Fruit fly (Drosophila melanogaster) whole organism, embryonic: Measurements from ENCODE around the gene CG33158.
A peak's percentile ranks its signal among the peaks of the same experiment; 100 is the strongest.

Source experiments
- Abd-B ChIP-seq: fragments of 200-800 bp; sonication (Bioruptor generic); optimal IDR thresholded peaks from 2 replicates; lab custom pipeline; 2018; ENCODE audit warnings: missing biosample characterization, mild to moderate bottlenecking, missing genetic modification characterization, moderate library complexity
- BEAF-32 ChIP-seq: fragments of 200-800 bp; sonication (Bioruptor generic); optimal IDR thresholded peaks from 3 replicates; lab custom pipeline; 2017; ENCODE audit warnings: missing biosample characterization, missing genetic modification characterization, mild to moderate bottlenecking, moderate library complexity, missing genetic modification reagents
- CG10565 ChIP-seq: fragments of 200-800 bp; sonication (Bioruptor generic); optimal IDR thresholded peaks from 3 replicates; lab custom pipeline; 2016; ENCODE audit warnings: missing biosample characterization, mild to moderate bottlenecking, missing genetic modification characterization
- CG17359 ChIP-seq: fragments of 200-800 bp; sonication (Bioruptor generic); optimal IDR thresholded peaks from 3 replicates; lab custom pipeline; 2018; ENCODE audit warnings: missing biosample characterization, mild to moderate bottlenecking, missing genetic modification characterization, moderate library complexity
- CG2889 ChIP-seq: fragments of 200-800 bp; sonication (Bioruptor generic); IDR thresholded peaks from 3 replicates; pipeline ENCODE4 v1.3.6; 2022; ENCODE audit warnings: missing biosample characterization, missing genetic modification characterization
- CG32767 ChIP-seq: fragments of 200-800 bp; sonication (Bioruptor generic); IDR thresholded peaks from 2 replicates; pipeline ENCODE4 v1.3.6; 2022; ENCODE audit warnings: missing biosample characterization, missing genetic modification characterization
- CG34224 ChIP-seq: fragments of 200-800 bp; sonication (Bioruptor generic); IDR thresholded peaks from 3 replicates; pipeline ENCODE4 v1.3.6; 2022; ENCODE audit warnings: missing biosample characterization, missing genetic modification characterization; ENCODE audit not compliant: partially characterized antibody
- CG34422 ChIP-seq: fragments of 200-800 bp; sonication (Bioruptor generic); IDR thresholded peaks from 3 replicates; pipeline ENCODE4 v1.3.6; 2022; ENCODE audit warnings: missing biosample characterization, missing genetic modification characterization
- CG3838 ChIP-seq: fragments of 200-800 bp; sonication (Bioruptor generic); optimal IDR thresholded peaks from 3 replicates; lab custom pipeline; 2016; ENCODE audit warnings: missing biosample characterization, missing genetic modification characterization
- CG4282 ChIP-seq: fragments of 200-800 bp; sonication (Bioruptor generic); optimal IDR thresholded peaks from 2 replicates; lab custom pipeline; 2016; ENCODE audit warnings: missing biosample characterization, missing genetic modification characterization
- CG4328 ChIP-seq: fragments of 200-800 bp; sonication (Bioruptor generic); optimal IDR thresholded peaks from 3 replicates; lab custom pipeline; 2017; ENCODE audit warnings: missing biosample characterization, missing genetic modification reagents, missing genetic modification characterization
- CG6272 ChIP-seq: fragments of 200-800 bp; sonication (Bioruptor generic); IDR thresholded peaks from 2 replicates; pipeline ENCODE4 v1.3.6; 2022; ENCODE audit warnings: missing biosample characterization, missing genetic modification characterization
- CG7357 ChIP-seq: fragments of 200-800 bp; sonication (Bioruptor generic); IDR thresholded peaks from 3 replicates; pipeline ENCODE4 v1.3.6; 2022; ENCODE audit warnings: missing biosample characterization, missing genetic modification characterization
- CG8089 ChIP-seq: fragments of 200-800 bp; sonication (Bioruptor generic); optimal IDR thresholded peaks from 3 replicates; lab custom pipeline; 2016; ENCODE audit warnings: missing biosample characterization, missing genetic modification characterization
- CG8359 ChIP-seq: fragments of 200-800 bp; sonication (Bioruptor generic); optimal IDR thresholded peaks from 2 replicates; lab custom pipeline; 2017; ENCODE audit warnings: missing biosample characterization, mild to moderate bottlenecking, missing genetic modification characterization, borderline replicate concordance
- CG8765 ChIP-seq: fragments of 200-800 bp; sonication (Bioruptor generic); IDR thresholded peaks from 2 replicates; pipeline ENCODE4 v1.3.6; 2022; ENCODE audit warnings: missing biosample characterization, missing genetic modification characterization
- CG9932 ChIP-seq: fragments of 200-800 bp; sonication (Bioruptor generic); IDR thresholded peaks from 2 replicates; pipeline ENCODE4 v1.3.6; 2022; ENCODE audit warnings: missing biosample characterization, missing genetic modification characterization
- Camta ChIP-seq: fragments of 200-800 bp; sonication (Bioruptor generic); optimal IDR thresholded peaks from 2 replicates; lab custom pipeline; 2016; ENCODE audit warnings: missing biosample characterization, missing genetic modification characterization
- Dfd ChIP-seq, 2 experiments: fragments of >200 bp; optimal IDR thresholded peaks; 2 replicates each; lab custom pipeline; 2017; ENCODE audit warnings: missing biosample characterization in 2 of 2, missing genetic modification characterization in 2 of 2
- Eip74EF ChIP-seq, 2 experiments: fragments of 200-800 bp in 1 of 2; fragments of >200 bp in 1 of 2; sonication (Bioruptor generic) in 1 of 2; optimal IDR thresholded peaks; 2 replicates each; lab custom pipeline; 2017 to 2019; ENCODE audit warnings: missing biosample characterization in 2 of 2, missing genetic modification characterization in 2 of 2, mild to moderate bottlenecking in 1 of 2, moderate library complexity in 1 of 2
- HLH4C ChIP-seq: fragments of 200-800 bp; sonication (Bioruptor generic); IDR thresholded peaks from 3 replicates; pipeline ENCODE4 v1.3.6; 2022; ENCODE audit warnings: missing biosample characterization, missing genetic modification characterization; ENCODE audit not compliant: partially characterized antibody
- Optix ChIP-seq: fragments of 200-800 bp; sonication (Bioruptor generic); IDR thresholded peaks from 3 replicates; pipeline ENCODE4 v1.3.6; 2022; ENCODE audit warnings: missing biosample characterization, missing genetic modification characterization
- Scr ChIP-seq: fragments of 200-800 bp; sonication (Bioruptor generic); IDR thresholded peaks from 2 replicates; pipeline ENCODE4 v1.3.6; 2022; ENCODE audit warnings: missing biosample characterization, missing genetic modification characterization; ENCODE audit not compliant: partially characterized antibody
- Sox100B ChIP-seq: fragments of 200-800 bp; sonication (Bioruptor generic); optimal IDR thresholded peaks from 3 replicates; lab custom pipeline; 2018; ENCODE audit warnings: missing biosample characterization, mild to moderate bottlenecking, missing genetic modification characterization
- Sry-δ ChIP-seq: fragments of 200-800 bp; sonication (Bioruptor generic); optimal IDR thresholded peaks from 2 replicates; lab custom pipeline; 2016; ENCODE audit warnings: missing biosample characterization, missing genetic modification characterization
- amos ChIP-seq: fragments of 200-800 bp; sonication (Bioruptor generic); IDR thresholded peaks from 2 replicates; pipeline ENCODE4 v1.3.6; 2022; ENCODE audit warnings: missing biosample characterization, missing genetic modification characterization; ENCODE audit not compliant: partially characterized antibody
- aop ChIP-seq: fragments of 200-800 bp; sonication (Bioruptor generic); IDR thresholded peaks from 2 replicates; pipeline ENCODE4 v1.3.6; 2022; ENCODE audit warnings: missing biosample characterization, missing genetic modification characterization
- az2 ChIP-seq: fragments of 200-800 bp; sonication (Bioruptor generic); optimal IDR thresholded peaks from 3 replicates; lab custom pipeline; 2016; ENCODE audit warnings: missing biosample characterization, missing genetic modification characterization
- bbx ChIP-seq: fragments of 200-800 bp; sonication (Bioruptor generic); IDR thresholded peaks from 2 replicates; pipeline ENCODE4 v1.3.6; 2022; ENCODE audit warnings: missing biosample characterization, missing genetic modification characterization; ENCODE audit not compliant: partially characterized antibody
- bcd ChIP-seq: fragments of 200-800 bp; sonication (Bioruptor generic); optimal IDR thresholded peaks from 2 replicates; lab custom pipeline; 2017; ENCODE audit warnings: missing biosample characterization, mild to moderate bottlenecking, missing genetic modification characterization
- bsh ChIP-seq, 2 experiments: fragments of 200-800 bp; sonication (Bioruptor generic); optimal IDR thresholded peaks; 2 replicates each; lab custom pipeline; 2017 to 2018; ENCODE audit warnings: mild to moderate bottlenecking in 2 of 2, missing biosample characterization in 2 of 2, missing genetic modification characterization in 2 of 2, moderate library complexity in 1 of 2
- croc ChIP-seq: fragments of 200-800 bp; sonication (Bioruptor generic); conservative IDR thresholded peaks from 3 replicates; pipeline ENCODE4 v1.3.6; 2022; ENCODE audit warnings: missing biosample characterization, missing genetic modification characterization
- dmrt11E ChIP-seq: fragments of 200-800 bp; sonication (Bioruptor generic); optimal IDR thresholded peaks from 3 replicates; lab custom pipeline; 2018; ENCODE audit warnings: missing biosample characterization, mild to moderate bottlenecking, missing genetic modification characterization, moderate library complexity
- emc ChIP-seq: fragments of 200-800 bp; sonication (Bioruptor generic); optimal IDR thresholded peaks from 2 replicates; lab custom pipeline; 2016; ENCODE audit warnings: missing biosample characterization, missing genetic modification characterization
- fd64A ChIP-seq: fragments of 200-800 bp; sonication (Bioruptor generic); optimal IDR thresholded peaks from 3 replicates; lab custom pipeline; 2018; ENCODE audit warnings: missing biosample characterization, mild to moderate bottlenecking, missing genetic modification characterization
- ken ChIP-seq: fragments of 200-800 bp; sonication (Bioruptor generic); IDR thresholded peaks from 3 replicates; pipeline ENCODE4 v1.3.6; 2022; ENCODE audit warnings: missing biosample characterization, missing genetic modification characterization
- lbe ChIP-seq: fragments of 200-800 bp; sonication (Bioruptor generic); optimal IDR thresholded peaks from 2 replicates; lab custom pipeline; 2016; ENCODE audit warnings: missing biosample characterization, mild to moderate bottlenecking, missing genetic modification characterization
- lmd ChIP-seq: fragments of 200-800 bp; sonication (Bioruptor generic); IDR thresholded peaks from 2 replicates; pipeline ENCODE4 v1.3.6; 2022; ENCODE audit warnings: missing biosample characterization, missing genetic modification characterization
- nau ChIP-seq: fragments of 200-800 bp; sonication (Bioruptor generic); optimal IDR thresholded peaks from 3 replicates; lab custom pipeline; 2017; ENCODE audit warnings: missing biosample characterization, mild to moderate bottlenecking, missing genetic modification characterization, missing genetic modification reagents
- oc ChIP-seq: fragments of 200-800 bp; sonication (Bioruptor generic); optimal IDR thresholded peaks from 2 replicates; lab custom pipeline; 2018; ENCODE audit warnings: missing biosample characterization, mild to moderate bottlenecking, missing genetic modification characterization, moderate library complexity
- odd ChIP-seq: fragments of 200-800 bp; sonication (Bioruptor generic); optimal IDR thresholded peaks from 2 replicates; lab custom pipeline; 2017; ENCODE audit warnings: missing biosample characterization, mild to moderate bottlenecking, missing genetic modification characterization
- pum ChIP-seq: fragments of 200-800 bp; sonication (Bioruptor generic); optimal IDR thresholded peaks from 2 replicates; lab custom pipeline; 2016; ENCODE audit warnings: missing biosample characterization, missing genetic modification characterization
- rib ChIP-seq: fragments of 200-800 bp; sonication (Bioruptor generic); IDR thresholded peaks from 2 replicates; pipeline ENCODE4 v1.3.6; 2022; ENCODE audit warnings: missing biosample characterization, missing genetic modification characterization
- tin ChIP-seq: fragments of 200-800 bp; sonication (Bioruptor generic); optimal IDR thresholded peaks from 3 replicates; lab custom pipeline; 2016; ENCODE audit warnings: missing biosample characterization, missing genetic modification characterization
- trem ChIP-seq: fragments of 200-800 bp; optimal IDR thresholded peaks from 3 replicates; lab custom pipeline; 2019; ENCODE audit warnings: missing biosample characterization, mild to moderate bottlenecking, missing genetic modification characterization, moderate library complexity
- ttk ChIP-seq: fragments of 200-800 bp; sonication (Bioruptor generic); IDR thresholded peaks from 2 replicates; pipeline ENCODE4 v2.1.2; 2022; ENCODE audit warnings: missing biosample characterization, missing genetic modification characterization
- usp ChIP-seq: fragments of >200 bp; optimal IDR thresholded peaks from 2 replicates; lab custom pipeline; 2017; ENCODE audit warnings: missing biosample characterization, missing genetic modification characterization
- wor ChIP-seq: fragments of 200-800 bp; sonication (Bioruptor generic); IDR thresholded peaks from 2 replicates; pipeline ENCODE4 v1.3.6; 2022; ENCODE audit warnings: missing biosample characterization, missing genetic modification characterization

Gene CG33158

dm6 chr3L:16483524-16484370 lies 64.3 kb downstream of the CG33158 start, which contains the start of gene aos (continued):
- TF ChIP-seq az2 (GFP tag; lab: Kevin White, UChicago) (peak; percentile 92), CG8765 (peak; percentile 63; the same call in 1 of the 2 replicates), bsh (GFP tag; optimal IDR thresholded peaks at IDR 0.05; lab: Kevin White, UChicago) (peak; percentile 85 to 89), rib (GFP tag; lab: Robert Waterston, UW) (peak; percentile 56), HLH4C (GFP tag; lab: Robert Waterston, UW) (no peak), CG2889 (GFP tag; lab: Robert Waterston, UW) (peak; percentile 50; the same call in 1 of the 3 replicates), CG4282 (GFP tag; lab: Kevin White, UChicago) (no peak), lbe (GFP tag; lab: Kevin White, UChicago) (peak; percentile 64), CG9932 (GFP tag; lab: Robert Waterston, UW) (peak; percentile 65), CG34224 (no peak), lmd (GFP tag; lab: Robert Waterston, UW) (peak; percentile 71), CG7357 (peak; percentile 41; the same call in 1 of the 3 replicates), ken (GFP tag; lab: Robert Waterston, UW) (no peak), pum (GFP tag; lab: Kevin White, UChicago) (no peak), Optix (GFP tag; lab: Robert Waterston, UW) (peak; percentile 74; the same call in 2 of the 3 replicates), CG4328 (GFP tag; lab: Kevin White, UChicago) (peak; percentile 78), croc (GFP tag; lab: Robert Waterston, UW) (peak; percentile 90), emc (GFP tag; lab: Kevin White, UChicago) (peak; percentile 5), tin (GFP tag; lab: Kevin White, UChicago) (peak; percentile 94), Camta (GFP tag; lab: Kevin White, UChicago) (peak; percentile 5), CG17359 (tag; lab: Kevin White, UChicago) (peak; percentile 65), Scr (GFP tag; lab: Robert Waterston, UW) (0 out of 2 replicates have a peak, but pooled peaks have one; percentile 9), CG3838 (peak; percentile 24), CG34422 (GFP tag; lab: Robert Waterston, UW) (peak; percentile 76; the same call in 2 of the 3 replicates), trem (tag; lab: Kevin White, UChicago) (peak; percentile 85), oc (tag; lab: Kevin White, UChicago) (peak; percentile 34), fd64A (GFP tag; lab: Kevin White, UChicago) (no peak), bcd (GFP tag; lab: Kevin White, UChicago) (peak; percentile 85), ttk (GFP tag; lab: Robert Waterston, UW) (peak; percentile 84), BEAF-32 (GFP tag; lab: Kevin White, UChicago) (no peak), wor (peak; percentile 73), bbx (peak; percentile 36), dmrt11E (tag; lab: Kevin White, UChicago) (peak; percentile 96), Sry-δ (GFP tag; lab: Kevin White, UChicago) (peak; percentile 3), Dfd (GFP tag; optimal IDR thresholded peaks at IDR 0.05; lab: Kevin White, UChicago) (no peak), CG10565 (GFP tag; lab: Kevin White, UChicago) (peak; percentile 43), usp (GFP tag; lab: Kevin White, UChicago) (no peak), CG8359 (peak; percentile 77), amos (peak; percentile 46; the same call in 1 of the 2 replicates), Eip74EF (GFP tag; optimal IDR thresholded peaks at IDR 0.05; lab: Kevin White, UChicago) (peak in 1 of 2 experiments; percentile 11), aop (GFP tag; lab: Robert Waterston, UW) (peak; percentile 41; the same call in 1 of the 2 replicates), CG6272 (GFP tag; lab: Robert Waterston, UW) (peak; percentile 74), Abd-B (peak; percentile 57), odd (GFP tag; lab: Kevin White, UChicago) (peak; percentile 93), nau (GFP tag; lab: Kevin White, UChicago) (peak; percentile 65), Sox100B (GFP tag; lab: Kevin White, UChicago) (peak; percentile 99), CG8089 (GFP tag; lab: Kevin White, UChicago) (no peak), CG32767 (GFP tag; lab: Robert Waterston, UW) (peak; percentile 91)
